Worm (Caenorhabditis elegans): Measurements from ENCODE around the gene cpg-2.

cpg-2 gene

DNA sequence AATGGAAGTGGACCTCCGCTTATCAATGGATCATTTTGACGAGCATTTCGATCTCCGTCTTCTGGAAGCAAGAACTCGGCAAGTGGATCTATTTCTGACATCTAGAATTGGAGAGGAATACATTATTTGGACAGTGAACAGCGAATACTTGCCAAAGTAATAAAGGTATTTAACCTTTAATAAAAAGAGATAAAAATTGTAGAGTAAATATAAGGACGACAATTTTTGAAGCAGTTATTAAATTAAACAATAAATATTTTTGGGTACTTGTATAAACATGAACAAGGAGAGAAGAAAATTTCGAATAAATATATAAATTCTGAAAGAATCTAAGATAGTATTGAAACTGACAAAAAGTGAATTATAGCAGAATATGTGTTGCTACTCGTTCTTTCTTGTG lies 31.3 kb downstream of the cpg-2 start, which contains the start of gene lin-37:
Gene lin-37 (minus strand): TSS at position 101 of the 400 bp plus-strand sequence.
- TF ChIP-seq ces-1 (GFP tag; optimal IDR thresholded peaks at IDR 0.05) (no peak), nhr-2 (tag; optimal IDR thresholded peaks at IDR 0.05) (no peak), elt-1 (tag; optimal IDR thresholded peaks at IDR 0.05; ENCODE audit: borderline replicate concordance, insufficient read depth) (no peak), ceh-83 (GFP tag; optimal IDR thresholded peaks at IDR 0.05) (no peak), lin-13 (tag; optimal IDR thresholded peaks at IDR 0.05) (no peak), elt-3 (tag; optimal IDR thresholded peaks at IDR 0.05) (no peak), blmp-1 (tag; optimal IDR thresholded peaks at IDR 0.05) (no peak), bed-3 (GFP tag; optimal IDR thresholded peaks at IDR 0.05) (no peak), nhr-237 (tag; optimal IDR thresholded peaks at IDR 0.05) (no peak)

ce11 chrIII:7069981-7070380 lies 33.8 kb downstream of the cpg-2 start, which contains the start of gene tmem-17:
Gene tmem-17 (plus strand): TSS chrIII:7070281.
- TF ChIP-seq M03D4.4 (tag; optimal IDR thresholded peaks at IDR 0.05): no peak
- TF ChIP-seq unc-120 (tag; optimal IDR thresholded peaks at IDR 0.05; ENCODE audit: poor library complexity, severe bottlenecking): no peak

DNA sequence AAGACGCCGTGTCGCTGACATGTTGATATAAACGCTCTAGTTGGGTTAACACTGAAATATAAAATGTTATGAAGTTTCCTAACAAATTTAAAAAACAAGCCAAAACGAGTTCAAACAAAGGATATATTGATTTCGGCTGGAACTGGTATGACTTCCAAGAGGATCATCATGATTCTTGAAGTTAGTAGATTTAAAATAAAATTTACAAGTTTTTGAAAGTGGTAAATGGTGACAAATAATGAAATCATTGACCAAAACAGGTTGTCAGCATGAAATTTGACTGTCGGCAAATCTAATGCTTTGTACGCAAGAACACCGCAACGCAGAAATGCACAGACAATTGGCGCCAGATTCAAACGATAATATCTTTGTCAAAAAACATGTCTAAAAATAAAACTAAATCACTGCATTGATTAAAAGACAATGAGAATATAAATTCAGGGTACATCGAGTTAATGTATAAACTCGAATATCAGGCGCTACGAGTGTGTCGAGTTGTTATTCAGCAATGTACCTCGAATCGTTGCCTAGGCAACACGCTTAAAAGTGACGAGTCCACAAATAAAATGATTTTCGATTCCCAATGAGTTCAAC lies 35.2 kb downstream of the cpg-2 start, which contains the start of the genes ubc-18 and R01H2.8:
Gene ubc-18 (minus strand): TSS at position 51 of the 594 bp plus-strand sequence.
Gene R01H2.8 (plus strand): TSS at position 544 of the 594 bp plus-strand sequence.
- TF ChIP-seq mep-1 (tag; optimal IDR thresholded peaks at IDR 0.05) (peak; percentile 5), cnd-1 (tag; optimal IDR thresholded peaks at IDR 0.05) (no peak), hlh-1 (tag; optimal IDR thresholded peaks at IDR 0.05) (no peak), nhr-76 (tag; optimal IDR thresholded peaks at IDR 0.05) (no peak), nhr-12 (tag; optimal IDR thresholded peaks at IDR 0.05) (no peak), flh-1 (GFP tag; optimal IDR thresholded peaks at IDR 0.05) (no peak), ceh-39 (tag; optimal IDR thresholded peaks at IDR 0.05) (no peak), sem-2 (GFP tag; optimal IDR thresholded peaks at IDR 0.05) (no peak), nhr-2 (tag; optimal IDR thresholded peaks at IDR 0.05) (no peak), lsy-2 (tag; optimal IDR thresholded peaks at IDR 0.05) (peak; percentile 18), ceh-43 (GFP tag; optimal IDR thresholded peaks at IDR 0.05) (no peak), lin-13 (tag; optimal IDR thresholded peaks at IDR 0.05) (no peak), mab-5 (tag; optimal IDR thresholded peaks at IDR 0.05) (no peak), ztf-11 (tag; optimal IDR thresholded peaks at IDR 0.05) (no peak), elt-3 (tag; optimal IDR thresholded peaks at IDR 0.05) (no peak), lin-32 (GFP tag; optimal IDR thresholded peaks at IDR 0.05) (no peak), nhr-237 (tag; optimal IDR thresholded peaks at IDR 0.05) (peak; percentile 42), drap-1 (GFP tag; optimal IDR thresholded peaks at IDR 0.05) (no peak), ces-1 (GFP tag; optimal IDR thresholded peaks at IDR 0.05) (no peak), tbx-8 (GFP tag; optimal IDR thresholded peaks at IDR 0.05) (no peak), M03D4.4 (tag; optimal IDR thresholded peaks at IDR 0.05) (no peak), bed-3 (GFP tag; optimal IDR thresholded peaks at IDR 0.05) (no peak), ham-2 (GFP tag; optimal IDR thresholded peaks at IDR 0.05) (no peak), unc-62 (GFP tag; optimal IDR thresholded peaks at IDR 0.05) (no peak), unc-120 (tag; optimal IDR thresholded peaks at IDR 0.05; ENCODE audit: poor library complexity, severe bottlenecking) (peak; percentile 80), snpc-4 (tag; optimal IDR thresholded peaks at IDR 0.05) (no peak), blmp-1 (tag; optimal IDR thresholded peaks at IDR 0.05) (no peak)

DNA sequence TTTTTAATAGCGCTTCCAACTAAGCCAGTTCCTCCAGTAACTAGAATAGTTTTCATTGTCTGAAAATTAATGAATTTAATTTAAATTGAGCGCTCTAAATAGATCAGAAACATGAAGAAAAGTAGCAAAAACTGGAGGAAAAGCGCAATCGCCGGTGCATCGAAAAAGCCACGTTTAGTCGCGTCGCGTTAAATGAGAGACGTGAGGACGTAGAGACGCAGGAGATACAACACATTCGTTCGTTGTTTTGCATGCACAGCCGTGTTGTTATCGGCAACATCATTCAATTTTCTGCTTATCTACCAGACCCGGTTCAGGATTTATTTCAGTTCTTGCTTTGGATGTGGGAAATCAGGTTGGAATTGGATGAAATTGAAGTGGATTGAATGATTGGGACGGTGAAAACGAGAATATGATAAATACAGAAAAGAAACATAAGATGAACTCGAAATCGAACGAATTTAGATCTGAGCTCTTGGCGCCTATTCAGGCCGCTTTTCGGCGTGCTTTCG lies 36.3 kb downstream of the cpg-2 start, which contains the start of gene ger-1:
Gene ger-1 (minus strand): TSS at position 93 of the 512 bp plus-strand sequence.
- no peak for TF ChIP-seq ztf-11 (tag; optimal IDR thresholded peaks at IDR 0.05)
- TF ChIP-seq elt-1 (tag; optimal IDR thresholded peaks at IDR 0.05; ENCODE audit: borderline replicate concordance, insufficient read depth): peak; percentile 30
- no peak for TF ChIP-seq snpc-4 (tag; optimal IDR thresholded peaks at IDR 0.05)
- TF ChIP-seq unc-39 (tag; optimal IDR thresholded peaks at IDR 0.05): no peak
- no peak for TF ChIP-seq M03D4.4 (tag; optimal IDR thresholded peaks at IDR 0.05)
- no peak for TF ChIP-seq lin-32 (GFP tag; optimal IDR thresholded peaks at IDR 0.05)
- TF ChIP-seq ham-2 (GFP tag; optimal IDR thresholded peaks at IDR 0.05): peak; percentile 3
- TF ChIP-seq nhr-28 (tag; optimal IDR thresholded peaks at IDR 0.05): no peak
- no peak for TF ChIP-seq zip-8 (tag; optimal IDR thresholded peaks at IDR 0.05)

All from whole organism, mixed stage, embryonic.